Fruit fly (Drosophila melanogaster) whole organism, adult: ENCODE data around the gene CG43116.

Source experiments
- CG11617 ChIP-seq: fragments of 200-800 bp; sonication (Bioruptor generic); optimal IDR thresholded peaks from 2 replicates; lab custom pipeline; 2017; ENCODE audit warnings: mild to moderate bottlenecking, missing biosample characterization, missing genetic modification reagents, missing genetic modification characterization
- CG5204 ChIP-seq: fragments of 200-800 bp; sonication (Bioruptor generic); optimal IDR thresholded peaks from 2 replicates; lab custom pipeline; 2016; ENCODE audit warnings: missing biosample characterization, missing genetic modification characterization
- Hr96 ChIP-seq: fragments of 200-800 bp; sonication (Bioruptor generic); optimal IDR thresholded peaks from 2 replicates; lab custom pipeline; 2016; ENCODE audit warnings: missing biosample characterization, missing genetic modification characterization
- kay ChIP-seq: fragments of 200-800 bp; sonication (Bioruptor generic); peaks from one replicate; lab custom pipeline; 2016; ENCODE audit warnings: missing biosample characterization, missing genetic modification characterization, borderline replicate concordance
- tj ChIP-seq: fragments of 200-800 bp; sonication (Bioruptor generic); optimal IDR thresholded peaks from 3 replicates; lab custom pipeline; 2017; ENCODE audit warnings: missing biosample characterization, mild to moderate bottlenecking, missing genetic modification characterization, moderate library complexity
- toe ChIP-seq: fragments of 200-800 bp; sonication (Bioruptor generic); optimal IDR thresholded peaks from 2 replicates; lab custom pipeline; 2016; ENCODE audit warnings: missing biosample characterization, missing genetic modification characterization

dm6 chr3R:25999130-25999529, 2.3 kb upstream of the CG43116 start:
- TF ChIP-seq Hr96 (GFP tag; lab: Kevin White, UChicago) (no peak), toe (GFP tag; lab: Kevin White, UChicago) (no peak), CG5204 (GFP tag; lab: Kevin White, UChicago) (no peak), kay (GFP tag; lab: Kevin White, UChicago) (no peak), tj (GFP tag; lab: Kevin White, UChicago) (no peak), CG11617 (GFP tag; lab: Kevin White, UChicago) (no peak)
